Worm (Caenorhabditis elegans) whole organism, dauer: ENCODE measurements around the gene mrps-7.

Source experiments
- unc-62 ChIP-seq: sonication (generic microtip); optimal IDR thresholded peaks from 2 replicates; lab custom pipeline; 2017; ENCODE audit warnings: missing biosample characterization, missing genetic modification reagents, missing genetic modification characterization

Gene mrps-7

ce11 chrIV:14728225-14728624 lies 39.3 kb downstream of the mrps-7 start, which contains the start of gene Y57G11C.42:
Gene Y57G11C.42 (plus strand): TSS chrIV:14728525.
- no peak for TF ChIP-seq unc-62
